Worm (Caenorhabditis elegans) whole organism, L4 larva: ENCODE data around the gene col-158.

Source experiments
- F10B5.3 ChIP-seq: sonication (generic microtip); optimal IDR thresholded peaks from 2 replicates; lab custom pipeline; 2016; ENCODE audit warnings: mild to moderate bottlenecking, missing genetic modification characterization, missing compliant biosample characterization
- egl-27 ChIP-seq: sonication (generic microtip); optimal IDR thresholded peaks from 3 replicates; lab custom pipeline; 2017; ENCODE audit warnings: missing biosample characterization, missing genetic modification reagents, missing genetic modification characterization
- nhr-11 ChIP-seq: fragments of 150-350 bp; optimal IDR thresholded peaks from 2 replicates; lab custom pipeline; 2014; ENCODE audit warnings: missing biosample characterization, missing genetic modification characterization
- nhr-237 ChIP-seq: sonication (generic microtip); optimal IDR thresholded peaks from 2 replicates; lab custom pipeline; 2017; ENCODE audit warnings: missing biosample characterization, missing genetic modification characterization
- nhr-28 ChIP-seq: fragments of 150-350 bp; optimal IDR thresholded peaks from 2 replicates; lab custom pipeline; 2014; ENCODE audit warnings: missing biosample characterization, missing genetic modification characterization
- nhr-41 ChIP-seq: fragments of 200-800 bp; sonication (Bioruptor generic); IDR thresholded peaks from 2 replicates; pipeline ENCODE4 v1.3.6; 2022; ENCODE audit warnings: missing genetic modification reagents, missing genetic modification characterization, missing compliant biosample characterization
- nhr-76 ChIP-seq: fragments of 150-350 bp; optimal IDR thresholded peaks from 2 replicates; lab custom pipeline; 2014; ENCODE audit warnings: missing biosample characterization, missing genetic modification characterization
- skn-1 ChIP-seq: fragments of 150-350 bp; optimal IDR thresholded peaks from 2 replicates; lab custom pipeline; 2014; ENCODE audit warnings: missing biosample characterization, missing genetic modification characterization
- unc-39 ChIP-seq: sonication (generic microtip); optimal IDR thresholded peaks from 2 replicates; lab custom pipeline; 2017; ENCODE audit warnings: missing biosample characterization, missing genetic modification characterization
- zfp-3 ChIP-seq: fragments of 200-800 bp; sonication (Bioruptor generic); conservative IDR thresholded peaks from 2 replicates; pipeline ENCODE4 v1.3.6; 2022; ENCODE audit warnings: missing genetic modification reagents, missing genetic modification characterization, missing compliant biosample characterization
- ztf-11 ChIP-seq: fragments of 150-350 bp; optimal IDR thresholded peaks from 2 replicates; lab custom pipeline; 2014; ENCODE audit warnings: missing biosample characterization, missing genetic modification characterization

- TF ChIP-seq unc-39 (tag; lab: Kevin White, UChicago): no peak
- no peak for TF ChIP-seq skn-1 (tag; lab: Kevin White, UChicago)
- TF ChIP-seq egl-27 (tag; lab: Kevin White, UChicago): no peak
- no peak for TF ChIP-seq F10B5.3 (tag; lab: Kevin White, UChicago)
- peak; percentile 25 for TF ChIP-seq nhr-28 (tag; lab: Kevin White, UChicago)
- no peak for TF ChIP-seq ztf-11 (tag; lab: Kevin White, UChicago)
- TF ChIP-seq nhr-237 (tag; lab: Kevin White, UChicago): no peak
- no peak for TF ChIP-seq nhr-76 (tag; lab: Kevin White, UChicago)
- TF ChIP-seq nhr-11 (tag; lab: Kevin White, UChicago): no peak
- TF ChIP-seq zfp-3: no peak
- TF ChIP-seq nhr-41 (GFP tag; lab: Robert Waterston, UW): no peak
Observed at ce11 chrV:11857756-11858155, 28.4 kb downstream of the col-158 start.
